Worm (Caenorhabditis elegans): ENCODE data around the gene ifc-1.

ce11 chrV:2859738-2860137 lies 21.5 kb upstream of the ifc-1 start, which contains the start of gene srj-54:
- no peak for TF ChIP-seq mdl-1 (tag; optimal IDR thresholded peaks at IDR 0.05)
- no peak for TF ChIP-seq lin-39 (tag; optimal IDR thresholded peaks at IDR 0.05)
- TF ChIP-seq mef-2 (tag; optimal IDR thresholded peaks at IDR 0.05): no peak
- TF ChIP-seq pag-3 (tag; optimal IDR thresholded peaks at IDR 0.05; ENCODE audit: borderline replicate concordance, insufficient read depth): no peak
- no peak for TF ChIP-seq ztf-11 (tag; optimal IDR thresholded peaks at IDR 0.05)
- TF ChIP-seq hlh-4 (tag; optimal IDR thresholded peaks at IDR 0.05): no peak
